Fruit fly (Drosophila melanogaster) whole organism, embryonic: Measurements from ENCODE around the gene zetaCOP.
A peak's percentile ranks its signal among the peaks of the same experiment; 100 is the strongest.

Experiments
- Atf6 ChIP-seq: fragments of 200-800 bp; sonication (Bioruptor generic); IDR thresholded peaks from 2 replicates; pipeline ENCODE4 v1.3.6; 2022; ENCODE audit warnings: missing biosample characterization, missing genetic modification characterization
- CG10321 ChIP-seq: fragments of 200-800 bp; sonication (Bioruptor generic); IDR thresholded peaks from 2 replicates; pipeline ENCODE4 v1.3.6; 2022; ENCODE audit warnings: missing biosample characterization, missing genetic modification characterization
- CG10462 ChIP-seq: fragments of 200-800 bp; sonication (Bioruptor generic); optimal IDR thresholded peaks from 2 replicates; lab custom pipeline; 2016; ENCODE audit warnings: missing biosample characterization, missing genetic modification characterization
- CG12391 ChIP-seq: fragments of 200-800 bp; sonication (Bioruptor generic); optimal IDR thresholded peaks from 3 replicates; lab custom pipeline; 2018; ENCODE audit warnings: missing biosample characterization, mild to moderate bottlenecking, missing genetic modification characterization, moderate library complexity
- CG12942 ChIP-seq: fragments of 200-800 bp; sonication (Bioruptor generic); optimal IDR thresholded peaks from 3 replicates; lab custom pipeline; 2016; ENCODE audit warnings: missing biosample characterization, missing genetic modification characterization
- CG14965 ChIP-seq: fragments of 200-800 bp; sonication (Bioruptor generic); optimal IDR thresholded peaks from 2 replicates; lab custom pipeline; 2016; ENCODE audit warnings: missing biosample characterization, missing genetic modification characterization, borderline replicate concordance
- CG15514 ChIP-seq: fragments of 200-800 bp; sonication (Bioruptor generic); optimal IDR thresholded peaks from 3 replicates; lab custom pipeline; 2017; ENCODE audit warnings: missing biosample characterization, missing genetic modification characterization, mild to moderate bottlenecking, moderate library complexity, missing genetic modification reagents
- CG17186 ChIP-seq: fragments of 200-800 bp; sonication (Bioruptor generic); optimal IDR thresholded peaks from 3 replicates; lab custom pipeline; 2017; ENCODE audit warnings: missing biosample characterization, missing genetic modification reagents, missing genetic modification characterization
- CG17912 ChIP-seq: fragments of 200-800 bp; sonication (Bioruptor generic); optimal IDR thresholded peaks from 2 replicates; lab custom pipeline; 2018; ENCODE audit warnings: missing biosample characterization, mild to moderate bottlenecking, missing genetic modification characterization
- CG2116 ChIP-seq: fragments of 200-800 bp; sonication (Bioruptor generic); optimal IDR thresholded peaks from 3 replicates; lab custom pipeline; 2018; ENCODE audit warnings: missing biosample characterization, mild to moderate bottlenecking, missing genetic modification characterization
- CG2120 ChIP-seq: fragments of 200-800 bp; sonication (Bioruptor generic); optimal IDR thresholded peaks from 3 replicates; lab custom pipeline; 2016; ENCODE audit warnings: missing biosample characterization, missing genetic modification characterization
- CG2678 ChIP-seq: fragments of 200-800 bp; sonication (Bioruptor generic); optimal IDR thresholded peaks from 3 replicates; lab custom pipeline; 2019; ENCODE audit warnings: missing biosample characterization, mild to moderate bottlenecking, missing genetic modification characterization, moderate library complexity
- CG2875 ChIP-seq: fragments of 200-800 bp; sonication (Bioruptor generic); optimal IDR thresholded peaks from 2 replicates; lab custom pipeline; 2017; ENCODE audit warnings: missing biosample characterization, mild to moderate bottlenecking, missing genetic modification characterization, missing genetic modification reagents
- CG3163 ChIP-seq: fragments of 200-800 bp; sonication (Bioruptor generic); optimal IDR thresholded peaks from 3 replicates; lab custom pipeline; 2016; ENCODE audit warnings: missing biosample characterization, missing genetic modification characterization
- CG4328 ChIP-seq: fragments of 200-800 bp; sonication (Bioruptor generic); optimal IDR thresholded peaks from 3 replicates; lab custom pipeline; 2017; ENCODE audit warnings: missing biosample characterization, missing genetic modification reagents, missing genetic modification characterization
- CG4360 ChIP-seq: fragments of 200-800 bp; sonication (Bioruptor generic); IDR thresholded peaks from 2 replicates; pipeline ENCODE4 v1.3.6; 2022; ENCODE audit warnings: missing biosample characterization, missing genetic modification characterization
- CG4424 ChIP-seq: fragments of 200-800 bp; sonication (Bioruptor generic); optimal IDR thresholded peaks from 3 replicates; lab custom pipeline; 2016; ENCODE audit warnings: missing biosample characterization, missing genetic modification characterization
- CG8924 ChIP-seq: fragments of 200-800 bp; optimal IDR thresholded peaks from 3 replicates; lab custom pipeline; 2019; ENCODE audit warnings: missing biosample characterization, mild to moderate bottlenecking, missing genetic modification characterization, moderate library complexity
- CG9215 ChIP-seq: fragments of 200-800 bp; sonication (Bioruptor generic); IDR thresholded peaks from 2 replicates; pipeline ENCODE4 v1.3.6; 2022; ENCODE audit warnings: missing biosample characterization, missing genetic modification characterization
- CG9727 ChIP-seq: fragments of 200-800 bp; sonication (Bioruptor generic); optimal IDR thresholded peaks from 3 replicates; lab custom pipeline; 2017; ENCODE audit warnings: missing biosample characterization, mild to moderate bottlenecking, missing genetic modification characterization
- CG9932 ChIP-seq: fragments of 200-800 bp; sonication (Bioruptor generic); IDR thresholded peaks from 2 replicates; pipeline ENCODE4 v1.3.6; 2022; ENCODE audit warnings: missing biosample characterization, missing genetic modification characterization
- CrebB ChIP-seq: fragments of 200-800 bp; sonication (Bioruptor generic); optimal IDR thresholded peaks from 3 replicates; lab custom pipeline; 2018; ENCODE audit warnings: missing biosample characterization, mild to moderate bottlenecking, missing genetic modification characterization
- HLHmδ ChIP-seq: fragments of 200-800 bp; sonication (Bioruptor generic); optimal IDR thresholded peaks from 2 replicates; lab custom pipeline; 2018; ENCODE audit warnings: missing biosample characterization, mild to moderate bottlenecking, missing genetic modification characterization, moderate library complexity
- HmgD ChIP-seq: fragments of 200-800 bp; sonication (Bioruptor generic); optimal IDR thresholded peaks from 3 replicates; lab custom pipeline; 2016; ENCODE audit warnings: missing biosample characterization, missing genetic modification characterization
- Lhr ChIP-seq: fragments of 200-800 bp; sonication (Bioruptor generic); optimal IDR thresholded peaks from 3 replicates; lab custom pipeline; 2017; ENCODE audit warnings: mild to moderate bottlenecking, missing biosample characterization, missing genetic modification reagents, missing genetic modification characterization
- Meics ChIP-seq: fragments of 200-800 bp; sonication (Bioruptor generic); optimal IDR thresholded peaks from 2 replicates; lab custom pipeline; 2017; ENCODE audit warnings: missing biosample characterization, mild to moderate bottlenecking, missing genetic modification characterization
- Ssrp ChIP-seq: fragments of 200-800 bp; sonication (Bioruptor generic); optimal IDR thresholded peaks from 2 replicates; lab custom pipeline; 2018; ENCODE audit warnings: missing biosample characterization, mild to moderate bottlenecking, missing genetic modification characterization, moderate library complexity
- Stat92E ChIP-seq, 3 experiments: fragments of >200 bp in 2 of 3; fragments of 200-800 bp in 1 of 3; sonication (Bioruptor generic) in 1 of 3; optimal IDR thresholded peaks; 2 replicates each; lab custom pipeline; 2017 to 2019; ENCODE audit warnings: missing biosample characterization in 3 of 3, missing genetic modification characterization in 3 of 3, mild to moderate bottlenecking in 1 of 3, moderate library complexity in 1 of 3
- abd-A ChIP-seq: fragments of 200-800 bp; sonication (Bioruptor generic); optimal IDR thresholded peaks from 3 replicates; lab custom pipeline; 2019; ENCODE audit warnings: missing biosample characterization, mild to moderate bottlenecking, missing genetic modification characterization, moderate library complexity
- ac ChIP-seq: fragments of 200-800 bp; sonication (Bioruptor generic); optimal IDR thresholded peaks from 3 replicates; lab custom pipeline; 2017; ENCODE audit warnings: missing biosample characterization, mild to moderate bottlenecking, missing genetic modification characterization
- cad ChIP-seq: fragments of >200 bp; optimal IDR thresholded peaks from 2 replicates; lab custom pipeline; 2017; ENCODE audit warnings: missing biosample characterization, missing genetic modification characterization
- cas ChIP-seq: fragments of 200-800 bp; sonication (Bioruptor generic); IDR thresholded peaks from 2 replicates; pipeline ENCODE4 v1.3.6; 2022; ENCODE audit warnings: missing biosample characterization, missing genetic modification characterization
- chinmo ChIP-seq: fragments of 200-800 bp; sonication (Bioruptor generic); IDR thresholded peaks from 4 replicates; pipeline ENCODE4 v1.3.6; 2022; ENCODE audit warnings: missing biosample characterization, missing genetic modification characterization; ENCODE audit not compliant: partially characterized antibody
- fd102C ChIP-seq: fragments of 200-800 bp; sonication (Bioruptor generic); optimal IDR thresholded peaks from 2 replicates; lab custom pipeline; 2018; ENCODE audit warnings: missing biosample characterization, mild to moderate bottlenecking, missing genetic modification characterization, moderate library complexity
- gce ChIP-seq: fragments of 200-800 bp; sonication (Bioruptor generic); IDR thresholded peaks from 3 replicates; pipeline ENCODE4 v1.3.6; 2022; ENCODE audit warnings: missing biosample characterization, missing genetic modification characterization
- grn ChIP-seq: fragments of 200-800 bp; sonication (Bioruptor generic); optimal IDR thresholded peaks from 3 replicates; lab custom pipeline; 2017; ENCODE audit warnings: missing biosample characterization, missing genetic modification characterization
- gsb-n ChIP-seq: fragments of 200-800 bp; sonication (Bioruptor generic); optimal IDR thresholded peaks from 3 replicates; lab custom pipeline; 2018; ENCODE audit warnings: missing biosample characterization, mild to moderate bottlenecking, missing genetic modification characterization
- nom ChIP-seq: fragments of 200-800 bp; sonication (Bioruptor generic); optimal IDR thresholded peaks from 2 replicates; lab custom pipeline; 2017; ENCODE audit warnings: missing biosample characterization, missing genetic modification characterization, mild to moderate bottlenecking, moderate library complexity, missing genetic modification reagents
- org-1 ChIP-seq: fragments of 200-800 bp; sonication (Bioruptor generic); optimal IDR thresholded peaks from 2 replicates; lab custom pipeline; 2017; ENCODE audit warnings: missing biosample characterization, missing genetic modification characterization
- psq ChIP-seq: fragments of 200-800 bp; sonication (Bioruptor generic); optimal IDR thresholded peaks from 2 replicates; lab custom pipeline; 2017; ENCODE audit warnings: missing biosample characterization, missing genetic modification characterization
- row ChIP-seq: fragments of 200-800 bp; sonication (Bioruptor generic); IDR thresholded peaks from 3 replicates; pipeline ENCODE4 v1.3.6; 2022; ENCODE audit warnings: missing biosample characterization, missing genetic modification characterization
- sens ChIP-seq: fragments of 200-800 bp; sonication (Bioruptor generic); peaks from one replicate; lab custom pipeline; 2016; ENCODE audit warnings: missing biosample characterization, missing genetic modification characterization
- sr ChIP-seq: fragments of 200-800 bp; sonication (Bioruptor generic); IDR thresholded peaks from 3 replicates; pipeline ENCODE4 v1.3.6; 2022; ENCODE audit warnings: missing biosample characterization, missing genetic modification characterization
- tap ChIP-seq: fragments of 200-800 bp; optimal IDR thresholded peaks from 3 replicates; lab custom pipeline; 2019; ENCODE audit warnings: missing biosample characterization, mild to moderate bottlenecking, missing genetic modification characterization, moderate library complexity
- tna ChIP-seq: fragments of 200-800 bp; sonication (Bioruptor generic); IDR thresholded peaks from 2 replicates; pipeline ENCODE4 v1.3.6; 2022; ENCODE audit warnings: missing biosample characterization, missing genetic modification characterization; ENCODE audit not compliant: partially characterized antibody
- trem ChIP-seq: fragments of 200-800 bp; optimal IDR thresholded peaks from 3 replicates; lab custom pipeline; 2019; ENCODE audit warnings: missing biosample characterization, mild to moderate bottlenecking, missing genetic modification characterization, moderate library complexity
- unpg ChIP-seq: fragments of 200-800 bp; sonication (Bioruptor generic); optimal IDR thresholded peaks from 3 replicates; lab custom pipeline; 2018; ENCODE audit warnings: missing biosample characterization, mild to moderate bottlenecking, missing genetic modification characterization, moderate library complexity
- vvl ChIP-seq: fragments of 200-800 bp; sonication (Bioruptor generic); IDR thresholded peaks from 2 replicates; pipeline ENCODE4 v1.3.6; 2022; ENCODE audit warnings: missing biosample characterization, missing genetic modification characterization

The zetaCOP gene

DNA sequence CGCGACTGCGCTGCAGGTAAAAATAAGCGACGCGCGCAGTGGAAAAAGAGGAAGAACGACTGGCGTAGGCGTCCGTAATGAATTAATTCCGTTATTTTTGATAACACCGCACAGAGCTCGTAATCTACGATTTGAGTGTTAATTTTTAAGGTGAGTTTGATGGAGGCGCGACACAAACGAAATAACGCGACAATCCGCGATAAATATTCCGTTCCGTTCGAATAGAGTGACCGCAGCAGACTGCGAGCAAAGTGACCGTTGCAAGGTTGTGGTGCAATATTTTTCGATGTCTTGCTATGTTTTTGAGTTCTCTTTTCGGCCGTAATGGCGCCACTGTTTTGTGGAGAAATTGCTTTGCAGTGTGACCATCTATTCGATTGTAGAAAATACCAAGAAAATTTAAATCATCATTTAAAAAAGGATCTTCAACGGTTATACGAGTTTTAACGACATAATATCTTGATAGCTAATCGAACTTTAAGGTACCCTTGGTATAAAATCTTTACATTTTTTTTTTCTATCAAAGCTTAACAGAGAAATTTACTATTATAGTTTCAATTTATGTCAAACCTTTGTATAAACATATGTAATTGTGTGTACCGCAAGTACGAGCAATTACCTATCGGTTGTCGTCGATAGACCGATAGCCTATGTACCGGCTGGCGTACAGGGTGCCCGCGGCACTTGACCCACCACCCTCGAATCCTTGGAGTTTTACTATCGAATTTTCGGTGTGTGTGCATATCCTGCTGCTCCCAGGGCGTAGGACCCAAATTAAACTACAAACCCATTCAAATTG lies 38.3 kb upstream of the zetaCOP start, which contains the start of the genes CG43954, Lasp and Dab (continued):
- peak; percentile 51 for TF ChIP-seq CG10321
- TF ChIP-seq trem (tag; lab: Kevin White, UChicago) = peak; percentile 42
- no peak for TF ChIP-seq CG17912 (GFP tag; lab: Kevin White, UChicago)
- TF ChIP-seq Atf6 (GFP tag; lab: Robert Waterston, UW) = peak; percentile 68
- TF ChIP-seq tna (GFP tag; lab: Robert Waterston, UW) = peak; percentile 8; the same call in 1 of the 2 replicates
- TF ChIP-seq cas = peak; percentile 46; the same call in 1 of the 2 replicates
- peak; percentile 18 for TF ChIP-seq ac
- TF ChIP-seq row (GFP tag; lab: Robert Waterston, UW) = peak; percentile 22; the same call in 1 of the 3 replicates
- peak; percentile 59 for TF ChIP-seq CG17186 (GFP tag; lab: Kevin White, UChicago)
- peak; percentile 62 for TF ChIP-seq CrebB (tag; lab: Kevin White, UChicago)
- peak; percentile 34 for TF ChIP-seq fd102C
- TF ChIP-seq CG2116 (GFP tag; lab: Kevin White, UChicago) = peak; percentile 70
- peak; percentile 28 for TF ChIP-seq CG3163 (GFP tag; lab: Kevin White, UChicago)
- TF ChIP-seq psq (GFP tag; lab: Kevin White, UChicago) = peak; percentile 8
- TF ChIP-seq CG2875 = peak; percentile 27
- TF ChIP-seq org-1 (GFP tag; lab: Kevin White, UChicago) = peak; percentile 41
- TF ChIP-seq CG10462 = peak; percentile 4
- TF ChIP-seq HLHmδ (GFP tag; lab: Kevin White, UChicago) = peak; percentile 86
- TF ChIP-seq CG9932 (GFP tag; lab: Robert Waterston, UW) = peak; percentile 50
- TF ChIP-seq sens (GFP tag; lab: Kevin White, UChicago) = peak; percentile 69
- TF ChIP-seq gce (GFP tag; lab: Robert Waterston, UW) = 0 out of 3 replicates have a peak, but pooled peaks have one; percentile 36
- TF ChIP-seq HmgD = no peak
- TF ChIP-seq unpg = peak; percentile 32
- peak; percentile 26 for TF ChIP-seq CG12391 (tag; lab: Kevin White, UChicago)
- TF ChIP-seq CG12942 (GFP tag; lab: Kevin White, UChicago) = peak; percentile 1
- TF ChIP-seq vvl (GFP tag; lab: Robert Waterston, UW) = peak; percentile 58
- peak; percentile 37 for TF ChIP-seq CG8924 (tag; lab: Kevin White, UChicago)
- peak; percentile 95 for TF ChIP-seq Lhr (GFP tag; lab: Kevin White, UChicago)
- peak; percentile 99 for TF ChIP-seq chinmo (GFP tag; lab: Robert Waterston, UW)
- peak; percentile 6 for TF ChIP-seq Ssrp (tag; lab: Kevin White, UChicago)
- peak; percentile 40 for TF ChIP-seq gsb-n (tag; lab: Kevin White, UChicago)
- peak; percentile 57; the same call in 1 of the 3 replicates for TF ChIP-seq sr (GFP tag; lab: Robert Waterston, UW)
- TF ChIP-seq CG9215 (GFP tag; lab: Robert Waterston, UW) = no peak
- no peak for TF ChIP-seq CG4360 (GFP tag; lab: Robert Waterston, UW)
- TF ChIP-seq CG9727 (GFP tag; lab: Kevin White, UChicago) = peak; percentile 38
- peak in 1 of 3 experiments; percentile 70 for TF ChIP-seq Stat92E (GFP tag; optimal IDR thresholded peaks at IDR 0.05; lab: Kevin White, UChicago)
- TF ChIP-seq cad = peak; percentile 62
- TF ChIP-seq Meics = peak; percentile 35
- peak; percentile 56 for TF ChIP-seq nom (GFP tag; lab: Kevin White, UChicago)
- TF ChIP-seq CG2678 = peak; percentile 18
- no peak for TF ChIP-seq tap (tag; lab: Kevin White, UChicago)
- no peak for TF ChIP-seq CG4328
- TF ChIP-seq CG14965 = no peak
- TF ChIP-seq abd-A (tag; lab: Kevin White, UChicago) = peak; percentile 30
- TF ChIP-seq grn (GFP tag; lab: Kevin White, UChicago) = peak; percentile 32
- TF ChIP-seq CG4424 (GFP tag; lab: Kevin White, UChicago) = peak; percentile 16
- TF ChIP-seq CG15514 (GFP tag; lab: Kevin White, UChicago) = peak; percentile 71
- TF ChIP-seq CG2120 (GFP tag; lab: Kevin White, UChicago) = no peak
